Worm (Caenorhabditis elegans) whole organism, L1 larva: ENCODE data around the gene K02D10.8.

ENCODE experiments used
- aha-1 ChIP-seq: fragments of 150-350 bp; optimal IDR thresholded peaks from 2 replicates; lab custom pipeline; 2014; ENCODE audit warnings: missing biosample characterization, missing genetic modification characterization
- egl-13 ChIP-seq: sonication (generic microtip); optimal IDR thresholded peaks from 2 replicates; lab custom pipeline; 2016; ENCODE audit warnings: missing genotype, missing genetic modification reagents, missing genetic modification characterization, missing compliant biosample characterization
- hlh-4 ChIP-seq: sonication (generic microtip); optimal IDR thresholded peaks from 2 replicates; lab custom pipeline; 2016; ENCODE audit warnings: mild to moderate bottlenecking, missing genetic modification characterization, missing compliant biosample characterization
- jun-1 ChIP-seq: fragments of 150-350 bp; optimal IDR thresholded peaks from 2 replicates; lab custom pipeline; 2014; ENCODE audit warnings: missing biosample characterization, missing genetic modification reagents, missing genetic modification characterization
- lin-39 ChIP-seq: fragments of 150-350 bp; optimal IDR thresholded peaks from 2 replicates; lab custom pipeline; 2014; ENCODE audit warnings: missing biosample characterization, missing genetic modification reagents, missing genetic modification characterization
- mdl-1 ChIP-seq, 2 experiments: fragments of 150-350 bp; optimal IDR thresholded peaks; 2 replicates each; lab custom pipeline; 2014 to 2017; ENCODE audit warnings: missing biosample characterization in 2 of 2, missing genetic modification characterization in 2 of 2, inconsistent platforms in 1 of 2
- mep-1 ChIP-seq: fragments of 150-350 bp; optimal IDR thresholded peaks from 2 replicates; lab custom pipeline; 2014; ENCODE audit warnings: missing biosample characterization, missing genetic modification characterization
- nhr-12 ChIP-seq: sonication (generic microtip); optimal IDR thresholded peaks from 2 replicates; lab custom pipeline; 2017; ENCODE audit warnings: missing biosample characterization, missing genetic modification characterization
- nhr-237 ChIP-seq: fragments of 150-350 bp; optimal IDR thresholded peaks from 2 replicates; lab custom pipeline; 2014; ENCODE audit warnings: missing biosample characterization, missing genetic modification characterization
- tbx-2 ChIP-seq: sonication (generic microtip); optimal IDR thresholded peaks from 2 replicates; lab custom pipeline; 2016; ENCODE audit warnings: missing genetic modification characterization, missing compliant biosample characterization

- TF ChIP-seq egl-13 (tag; lab: Kevin White, UChicago), result no peak
- TF ChIP-seq lin-39 (tag; lab: Kevin White, UChicago), result no peak
- no peak for TF ChIP-seq nhr-237 (tag; lab: Kevin White, UChicago)
- TF ChIP-seq hlh-4 (tag; lab: Kevin White, UChicago), result no peak
- no peak for TF ChIP-seq tbx-2 (tag; lab: Kevin White, UChicago)
- no peak for TF ChIP-seq nhr-12 (tag; lab: Kevin White, UChicago)
- TF ChIP-seq mep-1 (tag; lab: Kevin White, UChicago), result no peak
- no peak for TF ChIP-seq jun-1 (tag; lab: Kevin White, UChicago)
- no peak for TF ChIP-seq aha-1 (tag; lab: Kevin White, UChicago)
- TF ChIP-seq mdl-1 (tag; optimal IDR thresholded peaks at IDR 0.05; lab: Kevin White, UChicago), result no peak
Observed at ce11 chrIII:8786077-8786476, at the start of gene K02D10.8.
